Worm (Caenorhabditis elegans) whole organism, mixed stage, embryonic: ENCODE data around the gene pars-1.

ENCODE experiments used
- bed-3 ChIP-seq: fragments of 200-800 bp; sonication (Bioruptor generic); optimal IDR thresholded peaks from 3 replicates; lab custom pipeline; 2018; ENCODE audit warnings: mild to moderate bottlenecking, missing genetic modification characterization, moderate library complexity, missing compliant biosample characterization
- blmp-1 ChIP-seq: fragments of 150-350 bp; optimal IDR thresholded peaks from 2 replicates; lab custom pipeline; 2014; ENCODE audit warnings: missing biosample characterization, missing genetic modification characterization
- ceh-39 ChIP-seq: fragments of 150-350 bp; optimal IDR thresholded peaks from 2 replicates; lab custom pipeline; 2014; ENCODE audit warnings: missing biosample characterization, missing genetic modification characterization
- ceh-43 ChIP-seq: fragments of 200-800 bp; sonication (Bioruptor generic); optimal IDR thresholded peaks from 2 replicates; lab custom pipeline; 2018; ENCODE audit warnings: mild to moderate bottlenecking, missing genetic modification characterization, moderate library complexity, missing compliant biosample characterization
- ces-1 ChIP-seq: fragments of 150-350 bp; optimal IDR thresholded peaks from 2 replicates; lab custom pipeline; 2014; ENCODE audit warnings: missing biosample characterization, missing genetic modification reagents, missing genetic modification characterization
- cnd-1 ChIP-seq: fragments of 200-800 bp; sonication (Bioruptor generic); optimal IDR thresholded peaks from 2 replicates; lab custom pipeline; 2018; ENCODE audit warnings: mild to moderate bottlenecking, missing genetic modification characterization, missing compliant biosample characterization
- drap-1 ChIP-seq: fragments of 200-800 bp; sonication (Bioruptor generic); optimal IDR thresholded peaks from 3 replicates; lab custom pipeline; 2018; ENCODE audit warnings: mild to moderate bottlenecking, missing genetic modification characterization, missing compliant biosample characterization
- elt-1 ChIP-seq: sonication (generic microtip); optimal IDR thresholded peaks from 2 replicates; lab custom pipeline; 2017; ENCODE audit warnings: missing genetic modification characterization, mild to moderate bottlenecking, missing compliant biosample characterization, antibody characterized with exemption, moderate library complexity, borderline replicate concordance; ENCODE audit not compliant: insufficient read depth
- elt-3 ChIP-seq: fragments of 150-350 bp; optimal IDR thresholded peaks from 2 replicates; lab custom pipeline; 2014; ENCODE audit warnings: missing biosample characterization, missing genetic modification characterization
- flh-1 ChIP-seq: fragments of 200-800 bp; sonication (Bioruptor generic); optimal IDR thresholded peaks from 2 replicates; lab custom pipeline; 2018; ENCODE audit warnings: mild to moderate bottlenecking, missing genetic modification characterization, moderate library complexity, missing compliant biosample characterization
- ham-2 ChIP-seq: fragments of 200-800 bp; sonication (Bioruptor generic); optimal IDR thresholded peaks from 2 replicates; lab custom pipeline; 2018; ENCODE audit warnings: mild to moderate bottlenecking, missing genetic modification characterization, missing compliant biosample characterization
- hlh-1 ChIP-seq: fragments of 150-350 bp; optimal IDR thresholded peaks from 2 replicates; lab custom pipeline; 2014; ENCODE audit warnings: missing biosample characterization, missing genetic modification reagents, missing genetic modification characterization
- lin-13 ChIP-seq: fragments of 150-350 bp; optimal IDR thresholded peaks from 2 replicates; lab custom pipeline; 2014; ENCODE audit warnings: missing biosample characterization, missing genetic modification characterization
- lin-32 ChIP-seq: fragments of 200-800 bp; sonication (Bioruptor generic); optimal IDR thresholded peaks from 2 replicates; lab custom pipeline; 2018; ENCODE audit warnings: mild to moderate bottlenecking, missing genetic modification characterization, missing compliant biosample characterization
- lsy-2 ChIP-seq: fragments of 150-350 bp; optimal IDR thresholded peaks from 2 replicates; lab custom pipeline; 2014; ENCODE audit warnings: missing biosample characterization, missing genetic modification characterization
- mab-5 ChIP-seq: fragments of 150-350 bp; optimal IDR thresholded peaks from 2 replicates; lab custom pipeline; 2014; ENCODE audit warnings: missing biosample characterization, missing genetic modification characterization
- mep-1 ChIP-seq: fragments of 150-350 bp; optimal IDR thresholded peaks from 2 replicates; lab custom pipeline; 2017; ENCODE audit warnings: missing biosample characterization, missing genetic modification reagents, missing genetic modification characterization, inconsistent platforms
- mls-2 ChIP-seq: sonication (generic microtip); optimal IDR thresholded peaks from 2 replicates; lab custom pipeline; 2016; ENCODE audit warnings: mild to moderate bottlenecking, missing genetic modification characterization, moderate library complexity, missing compliant biosample characterization
- nhr-12 ChIP-seq: fragments of 150-350 bp; optimal IDR thresholded peaks from 2 replicates; lab custom pipeline; 2014; ENCODE audit warnings: missing biosample characterization, missing genetic modification characterization
- nhr-2 ChIP-seq: fragments of 150-350 bp; optimal IDR thresholded peaks from 2 replicates; lab custom pipeline; 2014; ENCODE audit warnings: missing biosample characterization, missing genetic modification characterization
- nhr-237 ChIP-seq: fragments of 150-350 bp; optimal IDR thresholded peaks from 2 replicates; lab custom pipeline; 2014; ENCODE audit warnings: missing biosample characterization, missing genetic modification characterization
- nhr-28 ChIP-seq: fragments of 150-350 bp; optimal IDR thresholded peaks from 2 replicates; lab custom pipeline; 2014; ENCODE audit warnings: missing biosample characterization, missing genetic modification characterization
- nhr-76 ChIP-seq: sonication (generic microtip); optimal IDR thresholded peaks from 2 replicates; lab custom pipeline; 2017; ENCODE audit warnings: missing biosample characterization, missing genetic modification characterization
- pha-4 ChIP-seq: fragments of 150-350 bp; optimal IDR thresholded peaks from 2 replicates; lab custom pipeline; 2018; ENCODE audit warnings: missing biosample characterization, missing genetic modification reagents, missing genetic modification characterization
- sem-2 ChIP-seq: fragments of 200-800 bp; sonication (Bioruptor generic); optimal IDR thresholded peaks from 2 replicates; lab custom pipeline; 2018; ENCODE audit warnings: mild to moderate bottlenecking, missing genetic modification characterization, missing compliant biosample characterization
- snpc-4 ChIP-seq: fragments of 150-350 bp; optimal IDR thresholded peaks from 2 replicates; lab custom pipeline; 2014; ENCODE audit warnings: missing biosample characterization, missing genetic modification characterization
- sptf-1 ChIP-seq: sonication (generic microtip); optimal IDR thresholded peaks from 2 replicates; lab custom pipeline; 2017; ENCODE audit warnings: mild to moderate bottlenecking, missing genetic modification characterization, moderate library complexity, missing compliant biosample characterization
- tbx-8 ChIP-seq: fragments of 200-800 bp; sonication (Bioruptor generic); optimal IDR thresholded peaks from 2 replicates; lab custom pipeline; 2018; ENCODE audit warnings: mild to moderate bottlenecking, missing genetic modification characterization, moderate library complexity, missing compliant biosample characterization
- unc-120 ChIP-seq: sonication (generic microtip); optimal IDR thresholded peaks from 2 replicates; lab custom pipeline; 2017; ENCODE audit warnings: missing genetic modification characterization, missing compliant biosample characterization; ENCODE audit not compliant: poor library complexity, severe bottlenecking
- unc-39 ChIP-seq: fragments of 150-350 bp; optimal IDR thresholded peaks from 2 replicates; lab custom pipeline; 2014; ENCODE audit warnings: missing biosample characterization, missing genetic modification characterization
- unc-62 ChIP-seq: fragments of 150-350 bp; optimal IDR thresholded peaks from 2 replicates; lab custom pipeline; 2014; ENCODE audit warnings: missing biosample characterization, missing genetic modification reagents, missing genetic modification characterization
- zip-8 ChIP-seq: fragments of 150-350 bp; optimal IDR thresholded peaks from 2 replicates; lab custom pipeline; 2014; ENCODE audit warnings: missing biosample characterization, missing genetic modification characterization

Gene pars-1

ce11 chrIII:7278491-7278890, 39.7 kb downstream of the pars-1 start:
- no peak for TF ChIP-seq ceh-43
- no peak for TF ChIP-seq unc-120 (tag; lab: Kevin White, UChicago)
- TF ChIP-seq nhr-2 (tag; lab: Kevin White, UChicago), result no peak
- TF ChIP-seq snpc-4, result no peak
- no peak for TF ChIP-seq sptf-1
- TF ChIP-seq bed-3 (GFP tag; lab: Kevin White, UChicago), result no peak
- no peak for TF ChIP-seq flh-1 (GFP tag; lab: Kevin White, UChicago)
- TF ChIP-seq sem-2 (GFP tag; lab: Kevin White, UChicago), result no peak
- no peak for TF ChIP-seq zip-8
- no peak for TF ChIP-seq blmp-1 (tag; lab: Kevin White, UChicago)
- no peak for TF ChIP-seq ces-1
- no peak for TF ChIP-seq lin-13 (tag; lab: Kevin White, UChicago)
- no peak for TF ChIP-seq nhr-76 (tag; lab: Kevin White, UChicago)

ce11 chrIII:7281179-7281578, 42.4 kb downstream of the pars-1 start, which contains the start of gene B0361.3:
TSS of gene B0361.3 (plus strand) at chrIII:7281462.
- TF ChIP-seq hlh-1 (tag; lab: Kevin White, UChicago) (no peak), nhr-2 (tag; lab: Kevin White, UChicago) (no peak), ces-1 (peak; percentile 50), lsy-2 (peak; percentile 45)
- TF ChIP-seq, all 35 proteins: peak for 2

- no peak for TF ChIP-seq ceh-39
- TF ChIP-seq zip-8, result no peak
- no peak for TF ChIP-seq bed-3 (GFP tag; lab: Kevin White, UChicago)
- no peak for TF ChIP-seq mep-1 (tag; lab: Kevin White, UChicago)
- no peak for TF ChIP-seq lsy-2
- TF ChIP-seq lin-13 (tag; lab: Kevin White, UChicago), result no peak
- no peak for TF ChIP-seq nhr-2 (tag; lab: Kevin White, UChicago)
- no peak for TF ChIP-seq nhr-28 (tag; lab: Kevin White, UChicago)
- no peak for TF ChIP-seq unc-62 (GFP tag; lab: Kevin White, UChicago)
- no peak for TF ChIP-seq cnd-1 (tag; lab: Kevin White, UChicago)
- TF ChIP-seq ceh-43, result no peak
- TF ChIP-seq blmp-1 (tag; lab: Kevin White, UChicago), result no peak
- no peak for TF ChIP-seq pha-4 (tag; lab: Kevin White, UChicago)
- no peak for TF ChIP-seq mls-2 (tag; lab: Kevin White, UChicago)
- no peak for TF ChIP-seq nhr-237
- TF ChIP-seq nhr-76 (tag; lab: Kevin White, UChicago), result no peak
- TF ChIP-seq ces-1, result no peak
- no peak for TF ChIP-seq sem-2 (GFP tag; lab: Kevin White, UChicago)
Observed at ce11 chrIII:7285783-7286182, 47.0 kb downstream of the pars-1 start, which contains the start of gene pho-5. TSS of gene pho-5 (minus strand) at chrIII:7285883.

ce11 chrIII:7287503-7287902, 48.7 kb downstream of the pars-1 start, which contains the start of gene ykt-6:
TSS of gene ykt-6 (minus strand) at chrIII:7287603.
- TF ChIP-seq sptf-1 (no peak), unc-39 (tag; lab: Kevin White, UChicago) (no peak), lin-13 (tag; lab: Kevin White, UChicago) (no peak), blmp-1 (tag; lab: Kevin White, UChicago) (no peak), nhr-12 (tag; lab: Kevin White, UChicago) (no peak), unc-62 (GFP tag; lab: Kevin White, UChicago) (no peak), nhr-76 (tag; lab: Kevin White, UChicago) (no peak), unc-120 (tag; lab: Kevin White, UChicago) (no peak), snpc-4 (no peak), ham-2 (no peak), mls-2 (tag; lab: Kevin White, UChicago) (no peak), cnd-1 (tag; lab: Kevin White, UChicago) (no peak), hlh-1 (tag; lab: Kevin White, UChicago) (no peak), ces-1 (no peak), elt-3 (no peak)

- TF ChIP-seq mep-1 (tag; lab: Kevin White, UChicago) (no peak), nhr-2 (tag; lab: Kevin White, UChicago) (no peak), elt-1 (no peak), pha-4 (tag; lab: Kevin White, UChicago) (no peak), lin-13 (tag; lab: Kevin White, UChicago) (no peak), cnd-1 (tag; lab: Kevin White, UChicago) (no peak), lsy-2 (no peak), ham-2 (no peak), drap-1 (no peak), lin-32 (no peak), flh-1 (GFP tag; lab: Kevin White, UChicago) (no peak), snpc-4 (no peak), blmp-1 (tag; lab: Kevin White, UChicago) (no peak), nhr-237 (no peak), nhr-12 (tag; lab: Kevin White, UChicago) (no peak), mab-5 (tag; lab: Kevin White, UChicago) (no peak), elt-3 (no peak), tbx-8 (GFP tag; lab: Kevin White, UChicago) (no peak), sem-2 (GFP tag; lab: Kevin White, UChicago) (no peak)
- TF ChIP-seq, all 35 proteins: peak for 0
Observed at ce11 chrIII:7290462-7290861, 51.6 kb downstream of the pars-1 start, which contains the start of gene algn-11. TSS of gene algn-11 (minus strand) at chrIII:7290562.
